Worm (Caenorhabditis elegans) whole organism, mixed stage, embryonic: ENCODE data around the gene C33D3.3.

Source experiments
- M03D4.4 ChIP-seq: sonication (generic microtip); optimal IDR thresholded peaks from 2 replicates; lab custom pipeline; 2017; ENCODE audit warnings: mild to moderate bottlenecking, missing genetic modification characterization, missing compliant biosample characterization
- bed-3 ChIP-seq: fragments of 200-800 bp; sonication (Bioruptor generic); optimal IDR thresholded peaks from 3 replicates; lab custom pipeline; 2018; ENCODE audit warnings: mild to moderate bottlenecking, missing genetic modification characterization, moderate library complexity, missing compliant biosample characterization
- blmp-1 ChIP-seq: fragments of 150-350 bp; optimal IDR thresholded peaks from 2 replicates; lab custom pipeline; 2014; ENCODE audit warnings: missing biosample characterization, missing genetic modification characterization
- ces-1 ChIP-seq: fragments of 150-350 bp; optimal IDR thresholded peaks from 2 replicates; lab custom pipeline; 2014; ENCODE audit warnings: missing biosample characterization, missing genetic modification reagents, missing genetic modification characterization
- cnd-1 ChIP-seq: fragments of 200-800 bp; sonication (Bioruptor generic); optimal IDR thresholded peaks from 2 replicates; lab custom pipeline; 2018; ENCODE audit warnings: mild to moderate bottlenecking, missing genetic modification characterization, missing compliant biosample characterization
- drap-1 ChIP-seq: fragments of 200-800 bp; sonication (Bioruptor generic); optimal IDR thresholded peaks from 3 replicates; lab custom pipeline; 2018; ENCODE audit warnings: mild to moderate bottlenecking, missing genetic modification characterization, missing compliant biosample characterization
- elt-1 ChIP-seq: sonication (generic microtip); optimal IDR thresholded peaks from 2 replicates; lab custom pipeline; 2017; ENCODE audit warnings: missing genetic modification characterization, mild to moderate bottlenecking, missing compliant biosample characterization, antibody characterized with exemption, moderate library complexity, borderline replicate concordance; ENCODE audit not compliant: insufficient read depth
- elt-3 ChIP-seq: fragments of 150-350 bp; optimal IDR thresholded peaks from 2 replicates; lab custom pipeline; 2014; ENCODE audit warnings: missing biosample characterization, missing genetic modification characterization
- flh-1 ChIP-seq: fragments of 200-800 bp; sonication (Bioruptor generic); optimal IDR thresholded peaks from 2 replicates; lab custom pipeline; 2018; ENCODE audit warnings: mild to moderate bottlenecking, missing genetic modification characterization, moderate library complexity, missing compliant biosample characterization
- hlh-1 ChIP-seq: fragments of 150-350 bp; optimal IDR thresholded peaks from 2 replicates; lab custom pipeline; 2014; ENCODE audit warnings: missing biosample characterization, missing genetic modification reagents, missing genetic modification characterization
- lin-32 ChIP-seq: fragments of 200-800 bp; sonication (Bioruptor generic); optimal IDR thresholded peaks from 2 replicates; lab custom pipeline; 2018; ENCODE audit warnings: mild to moderate bottlenecking, missing genetic modification characterization, missing compliant biosample characterization
- lsy-2 ChIP-seq: fragments of 150-350 bp; optimal IDR thresholded peaks from 2 replicates; lab custom pipeline; 2014; ENCODE audit warnings: missing biosample characterization, missing genetic modification characterization
- mab-5 ChIP-seq: fragments of 150-350 bp; optimal IDR thresholded peaks from 2 replicates; lab custom pipeline; 2014; ENCODE audit warnings: missing biosample characterization, missing genetic modification characterization
- nhr-12 ChIP-seq: fragments of 150-350 bp; optimal IDR thresholded peaks from 2 replicates; lab custom pipeline; 2014; ENCODE audit warnings: missing biosample characterization, missing genetic modification characterization
- nhr-28 ChIP-seq: fragments of 150-350 bp; optimal IDR thresholded peaks from 2 replicates; lab custom pipeline; 2014; ENCODE audit warnings: missing biosample characterization, missing genetic modification characterization
- pha-4 ChIP-seq: fragments of 150-350 bp; optimal IDR thresholded peaks from 2 replicates; lab custom pipeline; 2018; ENCODE audit warnings: missing biosample characterization, missing genetic modification reagents, missing genetic modification characterization
- sem-2 ChIP-seq: fragments of 200-800 bp; sonication (Bioruptor generic); optimal IDR thresholded peaks from 2 replicates; lab custom pipeline; 2018; ENCODE audit warnings: mild to moderate bottlenecking, missing genetic modification characterization, missing compliant biosample characterization
- snpc-4 ChIP-seq: fragments of 150-350 bp; optimal IDR thresholded peaks from 2 replicates; lab custom pipeline; 2014; ENCODE audit warnings: missing biosample characterization, missing genetic modification characterization
- sptf-1 ChIP-seq: sonication (generic microtip); optimal IDR thresholded peaks from 2 replicates; lab custom pipeline; 2017; ENCODE audit warnings: mild to moderate bottlenecking, missing genetic modification characterization, moderate library complexity, missing compliant biosample characterization
- unc-120 ChIP-seq: sonication (generic microtip); optimal IDR thresholded peaks from 2 replicates; lab custom pipeline; 2017; ENCODE audit warnings: missing genetic modification characterization, missing compliant biosample characterization; ENCODE audit not compliant: poor library complexity, severe bottlenecking
- unc-62 ChIP-seq: fragments of 150-350 bp; optimal IDR thresholded peaks from 2 replicates; lab custom pipeline; 2014; ENCODE audit warnings: missing biosample characterization, missing genetic modification reagents, missing genetic modification characterization
- zip-8 ChIP-seq: fragments of 150-350 bp; optimal IDR thresholded peaks from 2 replicates; lab custom pipeline; 2014; ENCODE audit warnings: missing biosample characterization, missing genetic modification characterization
- ztf-11 ChIP-seq: fragments of 150-350 bp; optimal IDR thresholded peaks from 2 replicates; lab custom pipeline; 2014; ENCODE audit warnings: missing biosample characterization, missing genetic modification characterization

Gene C33D3.3

ce11 chrX:10527414-10527813, 42.3 kb downstream of the C33D3.3 start:
- TF ChIP-seq sem-2 (GFP tag; lab: Kevin White, UChicago) (no peak), sptf-1 (no peak), snpc-4 (tag; lab: Kevin White, UChicago) (no peak), unc-62 (GFP tag; lab: Kevin White, UChicago) (no peak), ces-1 (GFP tag; lab: Kevin White, UChicago) (no peak), zip-8 (tag; lab: Kevin White, UChicago) (no peak), blmp-1 (tag; lab: Kevin White, UChicago) (no peak)

- TF ChIP-seq pha-4 (tag; lab: Kevin White, UChicago) = no peak
- no peak for TF ChIP-seq nhr-28 (tag; lab: Kevin White, UChicago)
- no peak for TF ChIP-seq ces-1 (GFP tag; lab: Kevin White, UChicago)
- no peak for TF ChIP-seq drap-1 (GFP tag; lab: Kevin White, UChicago)
- no peak for TF ChIP-seq unc-120 (tag; lab: Kevin White, UChicago)
- no peak for TF ChIP-seq elt-3 (tag; lab: Kevin White, UChicago)
- no peak for TF ChIP-seq lsy-2
- no peak for TF ChIP-seq unc-62 (GFP tag; lab: Kevin White, UChicago)
- no peak for TF ChIP-seq bed-3
- no peak for TF ChIP-seq sem-2 (GFP tag; lab: Kevin White, UChicago)
- TF ChIP-seq mab-5 (tag; lab: Kevin White, UChicago) = no peak
- TF ChIP-seq M03D4.4 (tag; lab: Kevin White, UChicago) = no peak
- TF ChIP-seq, all 35 proteins: peak for 0
Observed at ce11 chrX:10528993-10529392, 43.8 kb downstream of the C33D3.3 start, which contains the start of the genes F14F3.5 and slcf-1. F14F3.5 (minus strand) TSS chrX:10529226. slcf-1 (plus strand) TSS chrX:10529294.

DNA sequence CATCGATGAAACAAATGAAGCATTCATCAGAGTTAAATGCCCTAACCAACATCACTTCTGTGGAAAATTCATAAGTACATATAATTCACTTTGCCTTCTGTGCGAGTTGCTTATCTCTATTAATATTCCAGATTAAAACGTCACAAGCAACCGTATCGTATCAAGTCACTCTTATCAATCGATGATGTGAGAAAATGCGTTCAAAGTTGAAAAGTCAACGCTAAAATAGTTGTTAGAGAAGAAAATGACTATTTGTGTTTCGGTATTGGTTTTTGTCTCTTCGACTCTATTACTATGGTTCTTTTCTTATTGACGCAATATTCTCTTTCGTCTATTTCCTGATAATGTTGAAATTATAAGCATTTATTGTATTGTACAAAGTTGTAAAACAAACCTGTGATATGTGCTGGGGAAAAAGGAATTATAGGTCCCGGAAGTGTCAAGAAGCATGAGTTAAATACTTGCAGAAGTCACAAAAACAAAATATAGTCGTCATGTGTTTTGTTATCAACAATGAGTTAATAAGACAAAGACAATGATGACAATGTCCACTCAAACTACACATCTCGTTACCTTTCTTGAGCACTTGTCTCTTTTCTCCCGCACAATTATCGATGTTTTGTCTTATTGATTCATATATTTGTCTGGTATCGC, 47.2 kb downstream of the C33D3.3 start:
- TF ChIP-seq M03D4.4 (tag; lab: Kevin White, UChicago) (no peak), snpc-4 (tag; lab: Kevin White, UChicago) (no peak), elt-1 (tag; lab: Kevin White, UChicago) (no peak), elt-3 (tag; lab: Kevin White, UChicago) (no peak), nhr-12 (tag; lab: Kevin White, UChicago) (no peak), lin-32 (GFP tag; lab: Kevin White, UChicago) (no peak), unc-120 (tag; lab: Kevin White, UChicago) (no peak), hlh-1 (tag; lab: Kevin White, UChicago) (no peak), cnd-1 (no peak), blmp-1 (tag; lab: Kevin White, UChicago) (no peak), zip-8 (tag; lab: Kevin White, UChicago) (no peak)

DNA sequence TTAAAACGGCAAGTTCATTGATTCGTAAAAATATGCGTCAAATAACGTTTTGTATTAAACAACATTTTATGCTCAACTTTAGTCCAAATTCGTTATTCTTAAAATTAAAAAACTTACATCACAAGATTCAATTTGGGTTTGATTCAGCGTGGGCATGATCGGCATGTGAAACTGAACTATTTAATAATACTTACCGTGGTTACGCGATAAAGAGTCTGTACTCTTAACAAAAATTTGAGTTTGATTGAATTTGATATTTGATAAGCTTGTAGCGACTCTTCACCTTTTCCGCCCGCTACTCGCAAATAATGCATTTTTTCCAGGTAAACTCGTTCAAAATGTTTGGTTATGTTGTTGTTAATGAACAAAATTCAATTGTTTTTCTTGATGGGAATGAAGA, 48.3 kb downstream of the C33D3.3 start, which contains the start of gene glo-3:
TSS of gene glo-3 (plus strand) at position 253 of the 400 bp plus-strand sequence.
- TF ChIP-seq drap-1 (GFP tag; lab: Kevin White, UChicago) = no peak
- no peak for TF ChIP-seq ztf-11 (tag; lab: Kevin White, UChicago)
- TF ChIP-seq flh-1 (GFP tag; lab: Kevin White, UChicago) = no peak
- TF ChIP-seq unc-120 (tag; lab: Kevin White, UChicago) = no peak
- no peak for TF ChIP-seq ces-1 (GFP tag; lab: Kevin White, UChicago)
- TF ChIP-seq, all 35 proteins: peak for 0

ce11 chrX:10534625-10535244, 49.6 kb downstream of the C33D3.3 start:
- TF ChIP-seq pha-4 (tag; lab: Kevin White, UChicago) = no peak
- TF ChIP-seq nhr-28 (tag; lab: Kevin White, UChicago) = no peak
- TF ChIP-seq ztf-11 (tag; lab: Kevin White, UChicago) = no peak
